Worm (Caenorhabditis elegans): ENCODE results near the gene acp-7.

The acp-7 gene

DNA sequence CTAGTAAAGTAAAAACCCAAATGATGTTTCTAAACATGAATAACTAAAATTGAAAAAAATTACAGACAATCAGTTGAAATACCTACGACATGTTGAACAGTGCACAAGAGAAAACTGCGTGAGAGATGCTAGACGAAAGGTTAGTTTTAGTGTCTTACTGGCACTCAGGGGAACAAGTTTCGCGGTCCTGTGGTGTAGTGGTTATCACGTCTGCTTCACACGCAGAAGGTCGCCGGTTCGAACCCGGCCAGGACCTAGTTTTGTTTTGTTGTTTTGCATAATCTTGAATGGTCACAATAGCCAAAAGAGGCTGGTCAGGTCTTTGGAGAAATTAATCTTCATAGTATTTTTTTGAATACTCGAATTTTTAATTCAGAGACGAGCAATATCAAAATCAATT lies 49.5 kb upstream of the acp-7 start (continued):
- peak; percentile 54 for TF ChIP-seq F49E8.2 (tag; optimal IDR thresholded peaks at IDR 0.05; ENCODE audit: insufficient read depth)
- no peak for TF ChIP-seq F55B11.4 (tag; optimal IDR thresholded peaks at IDR 0.05; ENCODE audit: borderline replicate concordance, insufficient read depth)
- TF ChIP-seq ceh-27 (GFP tag; optimal IDR thresholded peaks at IDR 0.05) = peak; percentile 60
- peak; percentile 78 for TF ChIP-seq nfyb-1 (GFP tag; IDR thresholded peaks at IDR 0.05)
- peak; percentile 60 for TF ChIP-seq lin-54 (GFP tag; optimal IDR thresholded peaks at IDR 0.05)
- peak; percentile 85 for TF ChIP-seq ZK185.1 (tag; optimal IDR thresholded peaks at IDR 0.05; ENCODE audit: poor library complexity, severe bottlenecking)
- peak; percentile 73 for TF ChIP-seq die-1 (tag; optimal IDR thresholded peaks at IDR 0.05)
- peak; percentile 52 for TF ChIP-seq rcor-1 (GFP tag; IDR thresholded peaks at IDR 0.05)
- TF ChIP-seq atf-7 (tag; optimal IDR thresholded peaks at IDR 0.05) = peak; percentile 17
- TF ChIP-seq lin-35 (GFP tag; optimal IDR thresholded peaks at IDR 0.05) = peak in 1 of 3 experiments; percentile 10
- TF ChIP-seq B0336.3 (GFP tag; IDR thresholded peaks at IDR 0.05) = peak; percentile 57
- no peak for TF ChIP-seq nhr-179 (tag; optimal IDR thresholded peaks at IDR 0.05)
- no peak for TF ChIP-seq zfh-2 (GFP tag; conservative IDR thresholded peaks at IDR 0.05)
- no peak for TF ChIP-seq T26A5.8 (tag; optimal IDR thresholded peaks at IDR 0.05)
- peak; percentile 86 for TF ChIP-seq him-1 (tag; optimal IDR thresholded peaks at IDR 0.05)
- no peak for TF ChIP-seq pha-4 (tag; optimal IDR thresholded peaks at IDR 0.05)
- TF ChIP-seq athp-1 (tag; optimal IDR thresholded peaks at IDR 0.05) = peak; percentile 50
- no peak for TF ChIP-seq cebp-2 (GFP tag; IDR thresholded peaks at IDR 0.05)
- TF ChIP-seq F22D6.2 (tag; optimal IDR thresholded peaks at IDR 0.05) = no peak
- TF ChIP-seq mxl-1 (tag; optimal IDR thresholded peaks at IDR 0.05) = peak; percentile 66
- TF ChIP-seq let-526 (GFP tag; IDR thresholded peaks at IDR 0.05) = peak; percentile 72; the same call in 1 of the 2 replicates
- TF ChIP-seq ztf-18 (tag; optimal IDR thresholded peaks at IDR 0.05) = peak; percentile 62
- TF ChIP-seq K12H6.12 (tag; optimal IDR thresholded peaks at IDR 0.05) = peak; percentile 37
- no peak for TF ChIP-seq nhr-27 (tag; optimal IDR thresholded peaks at IDR 0.05)
- TF ChIP-seq lir-1 (GFP tag; conservative IDR thresholded peaks at IDR 0.05) = no peak
- 0 out of 2 replicates have a peak, but pooled peaks have one; percentile 31 for TF ChIP-seq ceh-100 (GFP tag; IDR thresholded peaks at IDR 0.05)
- peak; percentile 16 for TF ChIP-seq lsy-27 (tag; optimal IDR thresholded peaks at IDR 0.05; ENCODE audit: borderline replicate concordance, insufficient read depth)
- TF ChIP-seq hmg-20 (GFP tag; IDR thresholded peaks at IDR 0.05) = 0 out of 2 replicates have a peak, but pooled peaks have one; percentile 45
- TF ChIP-seq xnd-1 (tag; optimal IDR thresholded peaks at IDR 0.05) = no peak
- no peak for TF ChIP-seq akir-1 (GFP tag; optimal IDR thresholded peaks at IDR 0.05)
- peak; percentile 68 for TF ChIP-seq snpc-3.4 (tag; optimal IDR thresholded peaks at IDR 0.05)
- no peak for TF ChIP-seq tbx-9 (tag; optimal IDR thresholded peaks at IDR 0.05; ENCODE audit: borderline replicate concordance)
- no peak for TF ChIP-seq mel-28 (tag; optimal IDR thresholded peaks at IDR 0.05; ENCODE audit: borderline replicate concordance)
- TF ChIP-seq gei-17 (GFP tag; optimal IDR thresholded peaks at IDR 0.05) = no peak
- TF ChIP-seq K11D2.4 (GFP tag; IDR thresholded peaks at IDR 0.05) = 0 out of 2 replicates have a peak, but pooled peaks have one; percentile 62
- TF ChIP-seq dox-1 (GFP tag; IDR thresholded peaks at IDR 0.05) = no peak; the same call in 1 of the 2 replicates
- no peak; the same call in 1 of the 2 replicates for TF ChIP-seq C06A6.2 (GFP tag; conservative IDR thresholded peaks at IDR 0.05)
- no peak for TF ChIP-seq B0019.2 (GFP tag; conservative IDR thresholded peaks at IDR 0.05)
- TF ChIP-seq repo-1 (tag; optimal IDR thresholded peaks at IDR 0.05) = peak; percentile 43
- TF ChIP-seq aptf-2 (GFP tag; conservative IDR thresholded peaks at IDR 0.05) = no peak
- TF ChIP-seq efl-1 (GFP tag; optimal IDR thresholded peaks at IDR 0.05) = no peak
- no peak; the same call in 1 of the 2 replicates for TF ChIP-seq ztf-28 (GFP tag; IDR thresholded peaks at IDR 0.05)
- TF ChIP-seq cebp-1 (GFP tag; IDR thresholded peaks at IDR 0.05) = no peak
- peak; percentile 64 for TF ChIP-seq cebp-1 (tag; optimal IDR thresholded peaks at IDR 0.05)
- TF ChIP-seq tbp1 (GFP tag; optimal IDR thresholded peaks at IDR 0.05) = peak; percentile 96
- no peak for TF ChIP-seq nfya-1 (tag; optimal IDR thresholded peaks at IDR 0.05; ENCODE audit: borderline replicate concordance, insufficient read depth)
- TF ChIP-seq bed-2 (GFP tag; IDR thresholded peaks at IDR 0.05) = no peak
- 0 out of 2 replicates have a peak, but pooled peaks have one; percentile 55 for TF ChIP-seq madf-3 (GFP tag; IDR thresholded peaks at IDR 0.05)

All from whole organism, young adult.